Worm (Caenorhabditis elegans): ENCODE results near the gene dpf-6.

dpf-6 gene

DNA sequence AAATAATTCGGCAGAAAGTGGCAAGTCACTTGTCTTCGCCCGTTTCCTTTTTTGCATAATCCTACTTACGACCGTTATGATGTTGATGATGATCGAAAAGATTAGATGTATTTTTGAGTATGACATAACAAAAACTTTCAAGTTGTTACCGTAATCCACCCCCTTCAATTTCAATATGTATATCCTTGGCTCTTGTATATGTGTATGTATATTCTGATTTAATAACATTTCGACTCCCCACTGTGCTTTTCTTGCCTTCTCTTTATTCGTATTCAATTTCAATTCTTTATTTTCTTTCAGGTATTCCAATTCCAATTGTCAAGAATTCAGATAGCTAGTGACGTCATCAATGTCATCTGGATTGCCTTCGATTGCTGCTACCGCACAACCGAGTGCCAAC, 28.9 kb downstream of the dpf-6 start, which contains the start of gene pros-1:
Gene pros-1 (plus strand): TSS at position 301 of the 400 bp plus-strand sequence.
- TF ChIP-seq C17E4.6 (GFP tag; IDR thresholded peaks at IDR 0.05) (no peak), zfh-2 (GFP tag; conservative IDR thresholded peaks at IDR 0.05) (no peak), ama-1 (optimal IDR thresholded peaks at IDR 0.05) (no peak), ama-1 (GFP tag; optimal IDR thresholded peaks at IDR 0.05) (no peak), efl-1 (GFP tag; optimal IDR thresholded peaks at IDR 0.05) (no peak), sdz-38 (tag; optimal IDR thresholded peaks at IDR 0.05) (no peak), B0019.2 (GFP tag; conservative IDR thresholded peaks at IDR 0.05) (no peak)

DNA sequence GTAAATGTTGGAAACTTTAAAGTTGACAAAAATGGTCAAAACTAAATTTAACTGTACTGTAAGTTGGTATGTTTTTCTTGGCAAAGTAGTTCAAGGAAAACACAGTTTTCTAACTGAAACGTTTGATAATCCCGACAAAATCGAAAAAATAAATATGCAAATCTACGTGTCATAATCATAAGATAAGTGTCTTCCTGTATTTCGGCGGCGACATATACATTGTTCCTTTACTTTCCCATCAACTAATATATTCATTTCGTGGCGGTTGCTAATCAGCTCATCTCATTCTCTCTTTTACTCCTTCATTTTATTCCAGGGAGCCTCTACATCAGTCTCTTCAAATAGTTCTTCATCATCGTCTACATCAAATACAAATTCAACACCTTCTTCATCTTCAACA, 29.8 kb downstream of the dpf-6 start:
- TF ChIP-seq hmg-1.2 (GFP tag; IDR thresholded peaks at IDR 0.05): no peak
- no peak for TF ChIP-seq snpc-4 (GFP tag; optimal IDR thresholded peaks at IDR 0.05)
- TF ChIP-seq snpc-4 (tag; optimal IDR thresholded peaks at IDR 0.05): no peak
- no peak for TF ChIP-seq mxl-1 (tag; optimal IDR thresholded peaks at IDR 0.05)
- no peak for TF ChIP-seq rcor-1 (GFP tag; IDR thresholded peaks at IDR 0.05)
- TF ChIP-seq ztf-6 (GFP tag; IDR thresholded peaks at IDR 0.05): no peak
- TF ChIP-seq egl-18 (GFP tag; IDR thresholded peaks at IDR 0.05): no peak
- TF ChIP-seq hlh-12 (tag; optimal IDR thresholded peaks at IDR 0.05): no peak
- no peak for TF ChIP-seq mcd-1 (GFP tag; IDR thresholded peaks at IDR 0.05)
- no peak for TF ChIP-seq D2030.7 (GFP tag; IDR thresholded peaks at IDR 0.05)
- TF ChIP-seq ztf-18 (tag; optimal IDR thresholded peaks at IDR 0.05): no peak

DNA sequence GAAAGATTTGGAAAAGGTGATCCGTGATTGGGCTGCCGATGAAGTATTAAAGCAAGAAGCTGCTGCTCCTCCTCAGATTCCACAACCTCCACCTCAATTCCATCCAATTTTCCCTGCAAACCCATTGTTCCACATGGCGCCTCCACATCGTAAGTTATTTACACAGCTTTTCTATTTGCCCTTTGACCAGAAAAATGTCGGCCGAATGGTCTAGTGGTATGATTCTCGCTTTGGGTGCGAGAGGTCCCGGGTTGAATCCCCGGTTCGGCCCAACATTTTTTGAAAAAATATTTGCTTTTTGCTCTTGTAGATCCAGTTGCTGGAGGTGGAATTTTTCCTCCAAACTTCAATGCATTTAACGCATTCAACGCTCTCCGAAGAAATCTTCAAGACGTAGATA, 31.2 kb downstream of the dpf-6 start:
- TF ChIP-seq snpc-3.4 (tag; optimal IDR thresholded peaks at IDR 0.05): peak; percentile 76
- no peak for TF ChIP-seq ama-1 (optimal IDR thresholded peaks at IDR 0.05)
- no peak for TF ChIP-seq ama-1 (GFP tag; optimal IDR thresholded peaks at IDR 0.05)
- peak; percentile 39; the same call in 1 of the 2 replicates for TF ChIP-seq hmg-1.2 (GFP tag; IDR thresholded peaks at IDR 0.05)
- peak; percentile 76 for TF ChIP-seq lin-26 (GFP tag; IDR thresholded peaks at IDR 0.05)
- TF ChIP-seq hsf-1 (GFP tag; IDR thresholded peaks at IDR 0.05): no peak
- TF ChIP-seq ceh-27 (GFP tag; optimal IDR thresholded peaks at IDR 0.05): no peak
- peak; percentile 58 for TF ChIP-seq him-1 (tag; optimal IDR thresholded peaks at IDR 0.05)
- no peak for TF ChIP-seq dpff-1 (tag; optimal IDR thresholded peaks at IDR 0.05)
- no peak for TF ChIP-seq lag-1 (GFP tag; IDR thresholded peaks at IDR 0.05)
- TF ChIP-seq B0019.2 (GFP tag; conservative IDR thresholded peaks at IDR 0.05): 0 out of 2 replicates have a peak, but pooled peaks have one; percentile 14
- TF ChIP-seq bed-2 (GFP tag; IDR thresholded peaks at IDR 0.05): no peak
- TF ChIP-seq F23B12.7 (tag; optimal IDR thresholded peaks at IDR 0.05; ENCODE audit: insufficient read depth): peak; percentile 58
- peak; percentile 66 for TF ChIP-seq rpc-1 (optimal IDR thresholded peaks at IDR 0.05)
- TF ChIP-seq rpc-1 (tag; optimal IDR thresholded peaks at IDR 0.05): peak; percentile 74
- TF ChIP-seq B0261.1 (tag; optimal IDR thresholded peaks at IDR 0.05): peak; percentile 72
- TF ChIP-seq nhr-120 (GFP tag; IDR thresholded peaks at IDR 0.05): no peak
- TF ChIP-seq madf-3 (GFP tag; IDR thresholded peaks at IDR 0.05): no peak
- TF ChIP-seq F10E7.11 (tag; optimal IDR thresholded peaks at IDR 0.05): no peak
- peak; percentile 65 for TF ChIP-seq die-1 (tag; optimal IDR thresholded peaks at IDR 0.05)
- TF ChIP-seq let-526 (GFP tag; IDR thresholded peaks at IDR 0.05): no peak
- TF ChIP-seq madf-8 (GFP tag; conservative IDR thresholded peaks at IDR 0.05): no peak
- no peak for TF ChIP-seq attf-6 (GFP tag; IDR thresholded peaks at IDR 0.05)
- peak; percentile 7 for TF ChIP-seq F49E8.2 (tag; optimal IDR thresholded peaks at IDR 0.05; ENCODE audit: insufficient read depth)
- TF ChIP-seq T07F8.4 (tag; optimal IDR thresholded peaks at IDR 0.05): no peak
- TF ChIP-seq tbp1 (GFP tag; optimal IDR thresholded peaks at IDR 0.05): peak; percentile 92
- peak; percentile 89 for TF ChIP-seq snpc-1.1 (tag; optimal IDR thresholded peaks at IDR 0.05; ENCODE audit: insufficient read depth)
- no peak for TF ChIP-seq xnd-1 (tag; optimal IDR thresholded peaks at IDR 0.05)
- TF ChIP-seq snpc-4 (GFP tag; optimal IDR thresholded peaks at IDR 0.05): peak; percentile 56
- TF ChIP-seq snpc-4 (tag; optimal IDR thresholded peaks at IDR 0.05): peak in 3 of 4 experiments; percentile 86 to 88 (median 87)
- TF ChIP-seq Y56A3A.18 (GFP tag; IDR thresholded peaks at IDR 0.05): no peak
- no peak for TF ChIP-seq F57C9.4 (tag; optimal IDR thresholded peaks at IDR 0.05)
- TF ChIP-seq hmg-20 (GFP tag; IDR thresholded peaks at IDR 0.05): no peak
- TF ChIP-seq nfyb-1 (GFP tag; IDR thresholded peaks at IDR 0.05): 0 out of 2 replicates have a peak, but pooled peaks have one; percentile 70
